Fruit fly (Drosophila melanogaster) whole organism, embryonic: ENCODE measurements around the gene soti.

Experiments used
- Abd-B ChIP-seq: fragments of 200-800 bp; sonication (Bioruptor generic); optimal IDR thresholded peaks from 2 replicates; lab custom pipeline; 2018; ENCODE audit warnings: missing biosample characterization, mild to moderate bottlenecking, missing genetic modification characterization, moderate library complexity
- Aef1 ChIP-seq: fragments of 200-800 bp; sonication (Bioruptor generic); IDR thresholded peaks from 3 replicates; pipeline ENCODE4 v1.3.6; 2022; ENCODE audit warnings: missing biosample characterization, missing genetic modification characterization
- Atf-2 ChIP-seq: fragments of 200-800 bp; sonication (Bioruptor generic); optimal IDR thresholded peaks from 2 replicates; lab custom pipeline; 2016; ENCODE audit warnings: missing biosample characterization, missing genetic modification characterization
- CG11093 ChIP-seq: fragments of 200-800 bp; sonication (Bioruptor generic); IDR thresholded peaks from 3 replicates; pipeline ENCODE4 v1.3.6; 2022; ENCODE audit warnings: missing biosample characterization, missing genetic modification characterization
- CG15011 ChIP-seq: fragments of 200-800 bp; sonication (Bioruptor generic); optimal IDR thresholded peaks from 3 replicates; lab custom pipeline; 2018; ENCODE audit warnings: missing biosample characterization, mild to moderate bottlenecking, missing genetic modification characterization
- CG2199 ChIP-seq: fragments of 200-800 bp; sonication (Bioruptor generic); IDR thresholded peaks from 3 replicates; pipeline ENCODE4 v1.3.6; 2022; ENCODE audit warnings: missing biosample characterization, missing genetic modification characterization
- CG31365 ChIP-seq: fragments of 200-800 bp; sonication (Bioruptor generic); optimal IDR thresholded peaks from 2 replicates; lab custom pipeline; 2018; ENCODE audit warnings: missing biosample characterization, mild to moderate bottlenecking, missing genetic modification characterization
- CG32772 ChIP-seq: fragments of 200-800 bp; sonication (Bioruptor generic); IDR thresholded peaks from 2 replicates; pipeline ENCODE4 v1.3.6; 2022; ENCODE audit warnings: missing biosample characterization, missing genetic modification characterization
- CG5180 ChIP-seq: fragments of 200-800 bp; sonication (Bioruptor generic); optimal IDR thresholded peaks from 3 replicates; lab custom pipeline; 2017; ENCODE audit warnings: missing biosample characterization, missing genetic modification characterization, mild to moderate bottlenecking, moderate library complexity, missing genetic modification reagents
- CG7357 ChIP-seq: fragments of 200-800 bp; sonication (Bioruptor generic); IDR thresholded peaks from 3 replicates; pipeline ENCODE4 v1.3.6; 2022; ENCODE audit warnings: missing biosample characterization, missing genetic modification characterization
- CG8290 ChIP-seq, 3 experiments: fragments of 200-800 bp; sonication (Bioruptor generic); optimal IDR thresholded peaks; 2 replicates each; lab custom pipeline; 2016 to 2019; ENCODE audit warnings: missing biosample characterization in 3 of 3, missing genetic modification characterization in 3 of 3, mild to moderate bottlenecking in 2 of 3, moderate library complexity in 1 of 3
- CTCF ChIP-seq: fragments of 200-800 bp; sonication (Bioruptor generic); optimal IDR thresholded peaks from 2 replicates; lab custom pipeline; 2017; ENCODE audit warnings: missing biosample characterization, mild to moderate bottlenecking, missing genetic modification characterization, moderate library complexity
- Eip74EF ChIP-seq, 2 experiments: fragments of 200-800 bp in 1 of 2; fragments of >200 bp in 1 of 2; sonication (Bioruptor generic) in 1 of 2; optimal IDR thresholded peaks; 2 replicates each; lab custom pipeline; 2017 to 2019; ENCODE audit warnings: missing biosample characterization in 2 of 2, missing genetic modification characterization in 2 of 2, mild to moderate bottlenecking in 1 of 2, moderate library complexity in 1 of 2
- HLH54F ChIP-seq: fragments of 200-800 bp; sonication (Bioruptor generic); optimal IDR thresholded peaks from 3 replicates; lab custom pipeline; 2016; ENCODE audit warnings: missing biosample characterization, missing genetic modification characterization
- Hand ChIP-seq: fragments of 200-800 bp; sonication (Bioruptor generic); optimal IDR thresholded peaks from 2 replicates; lab custom pipeline; 2017; ENCODE audit warnings: mild to moderate bottlenecking, missing biosample characterization, missing genetic modification reagents, missing genetic modification characterization
- HmgZ ChIP-seq: fragments of 200-800 bp; sonication (Bioruptor generic); optimal IDR thresholded peaks from 2 replicates; lab custom pipeline; 2018; ENCODE audit warnings: missing biosample characterization, mild to moderate bottlenecking, missing genetic modification characterization
- Hmr ChIP-seq: fragments of 200-800 bp; sonication (Bioruptor generic); optimal IDR thresholded peaks from 3 replicates; lab custom pipeline; 2017; ENCODE audit warnings: mild to moderate bottlenecking, missing biosample characterization, missing genetic modification reagents, missing genetic modification characterization
- Hr3 ChIP-seq: fragments of 200-800 bp; sonication (Bioruptor generic); optimal IDR thresholded peaks from 3 replicates; lab custom pipeline; 2016; ENCODE audit warnings: missing biosample characterization, missing genetic modification characterization
- Hr78 ChIP-seq, 2 experiments: fragments of 200-800 bp in 1 of 2; fragments of >200 bp in 1 of 2; sonication (Bioruptor generic) in 1 of 2; optimal IDR thresholded peaks; 2 replicates each; lab custom pipeline; 2017 to 2019; ENCODE audit warnings: missing biosample characterization in 2 of 2, missing genetic modification characterization in 2 of 2, mild to moderate bottlenecking in 1 of 2, moderate library complexity in 1 of 2
- MESR4 ChIP-seq: fragments of 200-800 bp; sonication (Bioruptor generic); optimal IDR thresholded peaks from 2 replicates; lab custom pipeline; 2018; ENCODE audit warnings: missing biosample characterization, mild to moderate bottlenecking, missing genetic modification characterization, moderate library complexity
- NK7.1 ChIP-seq: fragments of 200-800 bp; sonication (Bioruptor generic); optimal IDR thresholded peaks from 3 replicates; lab custom pipeline; 2016; ENCODE audit warnings: missing biosample characterization, missing genetic modification characterization
- Nf-YA ChIP-seq: fragments of 200-800 bp; sonication (Bioruptor generic); IDR thresholded peaks from 2 replicates; pipeline ENCODE4 v1.3.6; 2022; ENCODE audit warnings: missing biosample characterization, missing genetic modification characterization
- Pdp1 ChIP-seq, 2 experiments: fragments of 200-800 bp; sonication (Bioruptor generic); optimal IDR thresholded peaks; 3 replicates each; lab custom pipeline; 2016; ENCODE audit warnings: missing biosample characterization in 2 of 2, missing genetic modification characterization in 2 of 2, mild to moderate bottlenecking in 1 of 2, moderate library complexity in 1 of 2
- Vsx1 ChIP-seq: fragments of 200-800 bp; sonication (Bioruptor generic); optimal IDR thresholded peaks from 2 replicates; lab custom pipeline; 2017; ENCODE audit warnings: missing biosample characterization, mild to moderate bottlenecking, missing genetic modification characterization, missing genetic modification reagents
- Xbp1 ChIP-seq: fragments of 200-800 bp; sonication (Bioruptor generic); optimal IDR thresholded peaks from 3 replicates; lab custom pipeline; 2016; ENCODE audit warnings: missing biosample characterization, mild to moderate bottlenecking, missing genetic modification characterization
- aop ChIP-seq: fragments of 200-800 bp; sonication (Bioruptor generic); IDR thresholded peaks from 2 replicates; pipeline ENCODE4 v1.3.6; 2022; ENCODE audit warnings: missing biosample characterization, missing genetic modification characterization
- bbx ChIP-seq: fragments of 200-800 bp; sonication (Bioruptor generic); IDR thresholded peaks from 2 replicates; pipeline ENCODE4 v1.3.6; 2022; ENCODE audit warnings: missing biosample characterization, missing genetic modification characterization; ENCODE audit not compliant: partially characterized antibody
- chinmo ChIP-seq: fragments of 200-800 bp; sonication (Bioruptor generic); IDR thresholded peaks from 4 replicates; pipeline ENCODE4 v1.3.6; 2022; ENCODE audit warnings: missing biosample characterization, missing genetic modification characterization; ENCODE audit not compliant: partially characterized antibody
- crc ChIP-seq: fragments of 200-800 bp; sonication (Bioruptor generic); optimal IDR thresholded peaks from 2 replicates; lab custom pipeline; 2016; ENCODE audit warnings: missing biosample characterization, missing genetic modification characterization
- crp ChIP-seq, 2 experiments: fragments of 200-800 bp; sonication (Bioruptor generic); optimal IDR thresholded peaks; 2 replicates in 1 of 2; 3 replicates in 1 of 2; lab custom pipeline; 2017; ENCODE audit warnings: missing biosample characterization in 2 of 2, missing genetic modification characterization in 2 of 2, mild to moderate bottlenecking in 1 of 2, moderate library complexity in 1 of 2
- eve ChIP-seq, 2 experiments: fragments of >200 bp; optimal IDR thresholded peaks; 2 replicates each; lab custom pipeline; 2017; ENCODE audit warnings: missing biosample characterization in 2 of 2, missing genetic modification characterization in 2 of 2
- fd96Cb ChIP-seq: fragments of 200-800 bp; sonication (Bioruptor generic); optimal IDR thresholded peaks from 2 replicates; lab custom pipeline; 2018; ENCODE audit warnings: missing biosample characterization, mild to moderate bottlenecking, missing genetic modification characterization, moderate library complexity
- grn ChIP-seq: fragments of 200-800 bp; sonication (Bioruptor generic); optimal IDR thresholded peaks from 3 replicates; lab custom pipeline; 2017; ENCODE audit warnings: missing biosample characterization, missing genetic modification characterization
- inv ChIP-seq: fragments of 200-800 bp; sonication (Bioruptor generic); IDR thresholded peaks from 2 replicates; pipeline ENCODE4 v1.3.6; 2022; ENCODE audit warnings: missing biosample characterization, missing genetic modification characterization; ENCODE audit not compliant: partially characterized antibody
- kay ChIP-seq: fragments of 200-800 bp; sonication (Bioruptor generic); optimal IDR thresholded peaks from 2 replicates; lab custom pipeline; 2016; ENCODE audit warnings: missing biosample characterization, missing genetic modification characterization
- ken ChIP-seq: fragments of 200-800 bp; sonication (Bioruptor generic); IDR thresholded peaks from 3 replicates; pipeline ENCODE4 v1.3.6; 2022; ENCODE audit warnings: missing biosample characterization, missing genetic modification characterization
- luna ChIP-seq: fragments of 200-800 bp; sonication (Bioruptor generic); optimal IDR thresholded peaks from 2 replicates; lab custom pipeline; 2016; ENCODE audit warnings: missing biosample characterization, missing genetic modification characterization
- mirr ChIP-seq: fragments of 200-800 bp; sonication (Bioruptor generic); optimal IDR thresholded peaks from 3 replicates; lab custom pipeline; 2018; ENCODE audit warnings: missing biosample characterization, mild to moderate bottlenecking, missing genetic modification characterization
- nom ChIP-seq: fragments of 200-800 bp; sonication (Bioruptor generic); optimal IDR thresholded peaks from 2 replicates; lab custom pipeline; 2017; ENCODE audit warnings: missing biosample characterization, missing genetic modification characterization, mild to moderate bottlenecking, moderate library complexity, missing genetic modification reagents
- oc ChIP-seq: fragments of 200-800 bp; sonication (Bioruptor generic); optimal IDR thresholded peaks from 2 replicates; lab custom pipeline; 2018; ENCODE audit warnings: missing biosample characterization, mild to moderate bottlenecking, missing genetic modification characterization, moderate library complexity
- phol ChIP-seq: fragments of 200-800 bp; sonication (Bioruptor generic); optimal IDR thresholded peaks from 3 replicates; lab custom pipeline; 2018; ENCODE audit warnings: missing biosample characterization, mild to moderate bottlenecking, missing genetic modification characterization, moderate library complexity
- prd ChIP-seq, 3 experiments: fragments of >200 bp in 2 of 3; fragments of 200-800 bp in 1 of 3; sonication (Bioruptor generic) in 1 of 3; optimal IDR thresholded peaks in 2 of 3; IDR thresholded peaks in 1 of 3; 2 replicates in 2 of 3; 3 replicates in 1 of 3; pipeline versions ENCODE4 v1.3.6 to Lab custom; 2017 to 2022; ENCODE audit warnings: missing biosample characterization in 1 of 3, missing genetic modification characterization in 1 of 3
- sens ChIP-seq: fragments of 200-800 bp; sonication (Bioruptor generic); peaks from one replicate; lab custom pipeline; 2016; ENCODE audit warnings: missing biosample characterization, missing genetic modification characterization
- sim ChIP-seq: fragments of 200-800 bp; sonication (Bioruptor generic); IDR thresholded peaks from 2 replicates; pipeline ENCODE4 v1.3.6; 2022; ENCODE audit warnings: missing biosample characterization, missing genetic modification characterization
- usp ChIP-seq: fragments of >200 bp; optimal IDR thresholded peaks from 2 replicates; lab custom pipeline; 2017; ENCODE audit warnings: missing biosample characterization, missing genetic modification characterization
- vnd ChIP-seq: fragments of 200-800 bp; sonication (Bioruptor generic); IDR thresholded peaks from 3 replicates; pipeline ENCODE4 v1.3.6; 2022; ENCODE audit warnings: missing biosample characterization, missing genetic modification characterization; ENCODE audit not compliant: partially characterized antibody
- vvl ChIP-seq: fragments of 200-800 bp; sonication (Bioruptor generic); IDR thresholded peaks from 2 replicates; pipeline ENCODE4 v1.3.6; 2022; ENCODE audit warnings: missing biosample characterization, missing genetic modification characterization

Gene soti

dm6 chr3R:14370199-14370933 is 11.1 kb downstream of the soti start (continued):
- 0 out of 2 replicates have a peak, but pooled peaks have one; percentile 35 for TF ChIP-seq Nf-YA (GFP tag; lab: Robert Waterston, UW)
- TF ChIP-seq crc, result peak; percentile 47
- TF ChIP-seq sim (GFP tag; lab: Robert Waterston, UW), result peak; percentile 61; the same call in 1 of the 2 replicates
- TF ChIP-seq NK7.1 (GFP tag; lab: Kevin White, UChicago), result peak; percentile 64
- TF ChIP-seq CG31365, result no peak
- TF ChIP-seq CG8290 (GFP tag; optimal IDR thresholded peaks at IDR 0.05; lab: Kevin White, UChicago), result no peak
- peak in 1 of 2 experiments; percentile 37 for TF ChIP-seq CG8290 (tag; optimal IDR thresholded peaks at IDR 0.05; lab: Kevin White, UChicago)
- peak in 1 of 2 experiments; percentile 94 for TF ChIP-seq eve (GFP tag; optimal IDR thresholded peaks at IDR 0.05; lab: Kevin White, UChicago)
- TF ChIP-seq Abd-B, result peak; percentile 70
- peak; percentile 11 for TF ChIP-seq Vsx1 (GFP tag; lab: Kevin White, UChicago)
- peak in 1 of 2 experiments; percentile 64 for TF ChIP-seq Eip74EF (GFP tag; optimal IDR thresholded peaks at IDR 0.05; lab: Kevin White, UChicago)
- no peak for TF ChIP-seq MESR4 (GFP tag; lab: Kevin White, UChicago)
- TF ChIP-seq bbx, result no peak
- TF ChIP-seq kay (GFP tag; lab: Kevin White, UChicago), result no peak
- TF ChIP-seq Hmr, result peak; percentile 84
- peak; percentile 79 for TF ChIP-seq Aef1
- TF ChIP-seq usp (GFP tag; lab: Kevin White, UChicago), result no peak
- TF ChIP-seq Hr3 (GFP tag; lab: Kevin White, UChicago), result peak; percentile 77
- no peak for TF ChIP-seq vnd
- peak; percentile 98 for TF ChIP-seq sens (GFP tag; lab: Kevin White, UChicago)
- TF ChIP-seq CG5180 (GFP tag; lab: Kevin White, UChicago), result no peak
- TF ChIP-seq luna, result no peak
- TF ChIP-seq grn (GFP tag; lab: Kevin White, UChicago), result no peak
- peak; percentile 75 for TF ChIP-seq CG32772
- TF ChIP-seq inv (GFP tag; lab: Robert Waterston, UW), result no peak
- peak; percentile 80 for TF ChIP-seq CG2199 (GFP tag; lab: Robert Waterston, UW)
- TF ChIP-seq Pdp1 (GFP tag; optimal IDR thresholded peaks at IDR 0.05; lab: Kevin White, UChicago), result peak; percentile 49 to 77
- peak; percentile 82; the same call in 1 of the 4 replicates for TF ChIP-seq chinmo (GFP tag; lab: Robert Waterston, UW)
- no peak for TF ChIP-seq prd (optimal IDR thresholded peaks at IDR 0.05; lab: Kevin White, UChicago)
- TF ChIP-seq prd (GFP tag; IDR thresholded peaks at IDR 0.05; lab: Robert Waterston, UW), result peak; percentile 84
- TF ChIP-seq CG15011, result peak; percentile 14
- TF ChIP-seq aop (GFP tag; lab: Robert Waterston, UW), result 0 out of 2 replicates have a peak, but pooled peaks have one; percentile 34
- TF ChIP-seq CG7357 (GFP tag; lab: Robert Waterston, UW), result peak; percentile 79
- TF ChIP-seq vvl, result peak; percentile 91
- TF ChIP-seq fd96Cb (tag; lab: Kevin White, UChicago), result peak; percentile 67
- peak; percentile 77 for TF ChIP-seq phol (tag; lab: Kevin White, UChicago)
- peak; percentile 78 for TF ChIP-seq nom (GFP tag; lab: Kevin White, UChicago)
- TF ChIP-seq Hand (GFP tag; lab: Kevin White, UChicago), result peak; percentile 43
- TF ChIP-seq HLH54F (GFP tag; lab: Kevin White, UChicago), result peak; percentile 62
- no peak for TF ChIP-seq Hr78 (GFP tag; optimal IDR thresholded peaks at IDR 0.05; lab: Kevin White, UChicago)
- TF ChIP-seq CG11093, result peak; percentile 74
- TF ChIP-seq Xbp1 (GFP tag; lab: Kevin White, UChicago), result peak; percentile 84
- TF ChIP-seq HmgZ, result peak; percentile 21
- peak; percentile 58 for TF ChIP-seq Atf-2 (GFP tag; lab: Kevin White, UChicago)
- peak in 1 of 2 experiments; percentile 34 for TF ChIP-seq crp (GFP tag; optimal IDR thresholded peaks at IDR 0.05; lab: Kevin White, UChicago)
- TF ChIP-seq CTCF (GFP tag; lab: Kevin White, UChicago), result no peak
- TF ChIP-seq ken (GFP tag; lab: Robert Waterston, UW), result peak; percentile 84
- peak; percentile 66 for TF ChIP-seq mirr (GFP tag; lab: Kevin White, UChicago)
- TF ChIP-seq oc (tag; lab: Kevin White, UChicago), result peak; percentile 32
